Fruit fly (Drosophila melanogaster): ENCODE measurements around the gene CG14054.

CG14054 gene

dm6 chrX:2043660-2044397 lies 22.3 kb downstream of the CG14054 start, which contains the start of gene CG4325:
Gene CG4325, minus strand, starts transcription at chrX:2043818.
- TF ChIP-seq CG4496 (GFP tag; IDR thresholded peaks at IDR 0.05) (no peak), CG13204 (GFP tag; optimal IDR thresholded peaks at IDR 0.05) (peak; percentile 26), CG34367 (tag; optimal IDR thresholded peaks at IDR 0.05) (no peak), Pif1A (GFP tag; optimal IDR thresholded peaks at IDR 0.05) (no peak), CG10348 (GFP tag; IDR thresholded peaks at IDR 0.05) (no peak)

dm6 chrX:2041981-2042847 lies 23.9 kb downstream of the CG14054 start, which contains the start of the genes Actn and usp:
Gene Actn, minus strand, starts transcription at chrX:2042311.
Gene usp, minus strand, starts transcription at chrX:2042311.
- TF ChIP-seq CG4496 (GFP tag; IDR thresholded peaks at IDR 0.05): peak; percentile 46; the same call in 2 of the 3 replicates
- no peak for TF ChIP-seq gl (tag; optimal IDR thresholded peaks at IDR 0.05)
- peak; percentile 34 for TF ChIP-seq EcR (GFP tag; optimal IDR thresholded peaks at IDR 0.05)
- no peak for TF ChIP-seq CG8301 (tag; optimal IDR thresholded peaks at IDR 0.05)
- TF ChIP-seq CG9948 (tag; optimal IDR thresholded peaks at IDR 0.05): no peak
- TF ChIP-seq CG12605 (GFP tag; IDR thresholded peaks at IDR 0.05): peak; percentile 29; the same call in 1 of the 2 replicates
- peak; percentile 17 for TF ChIP-seq Pif1B (GFP tag; optimal IDR thresholded peaks at IDR 0.05)
- no peak for TF ChIP-seq CG34367 (tag; optimal IDR thresholded peaks at IDR 0.05)
- peak; percentile 56 for TF ChIP-seq Pif1A (GFP tag; optimal IDR thresholded peaks at IDR 0.05)
- peak; percentile 35 for TF ChIP-seq CG13204 (GFP tag; optimal IDR thresholded peaks at IDR 0.05)
- TF ChIP-seq CG32121 (GFP tag; IDR thresholded peaks at IDR 0.05): peak; percentile 25; the same call in 1 of the 2 replicates
- TF ChIP-seq D1 (tag; optimal IDR thresholded peaks at IDR 0.05): no peak
- TF ChIP-seq Ets98B (GFP tag; IDR thresholded peaks at IDR 0.05): peak; percentile 42; the same call in 1 of the 2 replicates
- TF ChIP-seq CG10348 (GFP tag; IDR thresholded peaks at IDR 0.05): no peak
- TF ChIP-seq CG17806 (tag; optimal IDR thresholded peaks at IDR 0.05): peak; percentile 34
- TF ChIP-seq fd96Ca (GFP tag; IDR thresholded peaks at IDR 0.05): peak; percentile 33; the same call in 1 of the 3 replicates
- TF ChIP-seq Snoo (tag; optimal IDR thresholded peaks at IDR 0.05): peak; percentile 27
- TF ChIP-seq rn (GFP tag; IDR thresholded peaks at IDR 0.05): no peak
- TF ChIP-seq CG8159 (tag; optimal IDR thresholded peaks at IDR 0.05): peak; percentile 38
- no peak for TF ChIP-seq CG15710 (tag; optimal IDR thresholded peaks at IDR 0.05)
- TF ChIP-seq CG14655 (GFP tag; optimal IDR thresholded peaks at IDR 0.05): peak; percentile 41

dm6 chrX:2041312-2041918 lies 24.7 kb downstream of the CG14054 start, which contains the start of gene CG4313:
Gene CG4313, plus strand, starts transcription at chrX:2041868.
- TF ChIP-seq CG8301 (tag; optimal IDR thresholded peaks at IDR 0.05) (peak; percentile 47), Snoo (tag; optimal IDR thresholded peaks at IDR 0.05) (peak; percentile 49), CG34367 (tag; optimal IDR thresholded peaks at IDR 0.05) (peak; percentile 15), CG10348 (GFP tag; IDR thresholded peaks at IDR 0.05) (no peak), gl (tag; optimal IDR thresholded peaks at IDR 0.05) (no peak), CG13204 (GFP tag; optimal IDR thresholded peaks at IDR 0.05) (peak; percentile 11), CG8159 (tag; optimal IDR thresholded peaks at IDR 0.05) (peak; percentile 68), CG12605 (GFP tag; IDR thresholded peaks at IDR 0.05) (no peak), Pif1A (GFP tag; optimal IDR thresholded peaks at IDR 0.05) (peak; percentile 63), Ets98B (GFP tag; IDR thresholded peaks at IDR 0.05) (peak; percentile 38), EcR (GFP tag; optimal IDR thresholded peaks at IDR 0.05) (no peak), Pif1B (GFP tag; optimal IDR thresholded peaks at IDR 0.05) (peak; percentile 42), CG9948 (tag; optimal IDR thresholded peaks at IDR 0.05) (peak; percentile 50), CG15710 (tag; optimal IDR thresholded peaks at IDR 0.05) (peak; percentile 66), fd96Ca (GFP tag; IDR thresholded peaks at IDR 0.05) (peak; percentile 70; the same call in 1 of the 3 replicates), CG4496 (GFP tag; IDR thresholded peaks at IDR 0.05) (peak; percentile 63; the same call in 2 of the 3 replicates), D1 (tag; optimal IDR thresholded peaks at IDR 0.05) (no peak), rn (GFP tag; IDR thresholded peaks at IDR 0.05) (0 out of 2 replicates have a peak, but pooled peaks have one; percentile 19), CG17806 (tag; optimal IDR thresholded peaks at IDR 0.05) (peak; percentile 58), CG32121 (GFP tag; IDR thresholded peaks at IDR 0.05) (no peak), CG14655 (GFP tag; optimal IDR thresholded peaks at IDR 0.05) (peak; percentile 64)

- TF ChIP-seq gl (tag; optimal IDR thresholded peaks at IDR 0.05): no peak
Observed at dm6 chrX:2037605-2038004, 28.6 kb downstream of the CG14054 start.

- TF ChIP-seq CG14655 (GFP tag; optimal IDR thresholded peaks at IDR 0.05) (peak; percentile 63), rn (GFP tag; IDR thresholded peaks at IDR 0.05) (no peak), CG8301 (tag; optimal IDR thresholded peaks at IDR 0.05) (peak; percentile 52), Pif1A (GFP tag; optimal IDR thresholded peaks at IDR 0.05) (peak; percentile 19), Pif1B (GFP tag; optimal IDR thresholded peaks at IDR 0.05) (peak; percentile 1)
Observed at dm6 chrX:2036800-2037488, 29.2 kb downstream of the CG14054 start.
